Worm (Caenorhabditis elegans): ENCODE data around the gene W02B12.16.
A peak's percentile ranks its signal among the peaks of the same experiment; 100 is the strongest.

The W02B12.16 gene

ce11 chrII:11492843-11493242 is 16.5 kb upstream of the W02B12.16 start, which contains the start of gene hacl-1:
TSS of gene hacl-1 (minus strand) at chrII:11492963.
- TF ChIP-seq dpl-1 (GFP tag; optimal IDR thresholded peaks at IDR 0.05), result peak in 1 of 3 experiments; percentile 9
- no peak for TF ChIP-seq sup-37 (GFP tag; optimal IDR thresholded peaks at IDR 0.05)
- no peak for TF ChIP-seq lir-3 (tag; optimal IDR thresholded peaks at IDR 0.05; ENCODE audit: poor library complexity)
- TF ChIP-seq alr-1 (tag; optimal IDR thresholded peaks at IDR 0.05; ENCODE audit: borderline replicate concordance), result no peak
- TF ChIP-seq snu-23 (GFP tag; optimal IDR thresholded peaks at IDR 0.05), result peak; percentile 30
- no peak for TF ChIP-seq ets-5 (GFP tag; IDR thresholded peaks at IDR 0.05)
- no peak for TF ChIP-seq jun-1 (tag; optimal IDR thresholded peaks at IDR 0.05)
- TF ChIP-seq mep-1 (tag; optimal IDR thresholded peaks at IDR 0.05), result peak; percentile 28
- TF ChIP-seq nhr-90 (tag; optimal IDR thresholded peaks at IDR 0.05; ENCODE audit: poor library complexity), result peak; percentile 14
- TF ChIP-seq nhr-85 (tag), result peak; percentile 87
- no peak for TF ChIP-seq nhr-11 (tag; optimal IDR thresholded peaks at IDR 0.05)
- peak; percentile 35 for TF ChIP-seq lin-14 (GFP tag; optimal IDR thresholded peaks at IDR 0.05)
- no peak for TF ChIP-seq ceh-90 (tag; optimal IDR thresholded peaks at IDR 0.05)
- TF ChIP-seq fkh-8 (tag; optimal IDR thresholded peaks at IDR 0.05), result peak; percentile 76
- TF ChIP-seq fkh-10 (GFP tag; optimal IDR thresholded peaks at IDR 0.05), result no peak
- TF ChIP-seq tlp-1 (tag; optimal IDR thresholded peaks at IDR 0.05), result no peak
- TF ChIP-seq irx-1 (tag; optimal IDR thresholded peaks at IDR 0.05), result no peak
- TF ChIP-seq nhr-76 (tag; optimal IDR thresholded peaks at IDR 0.05), result no peak
- TF ChIP-seq pax-3 (tag; optimal IDR thresholded peaks at IDR 0.05), result no peak
- TF ChIP-seq elt-3 (tag; optimal IDR thresholded peaks at IDR 0.05), result peak in 1 of 6 experiments; percentile 21
- no peak for TF ChIP-seq mab-9 (GFP tag; IDR thresholded peaks at IDR 0.05)
- peak; percentile 29 to 40 for TF ChIP-seq lsy-2 (tag; optimal IDR thresholded peaks at IDR 0.05)
- no peak for TF ChIP-seq hlh-4 (tag; optimal IDR thresholded peaks at IDR 0.05)
- peak; percentile 64 for TF ChIP-seq nhr-20 (tag; optimal IDR thresholded peaks at IDR 0.05)
- no peak for TF ChIP-seq unc-130 (tag; optimal IDR thresholded peaks at IDR 0.05)
- peak; percentile 31 for TF ChIP-seq skn-1 (tag; optimal IDR thresholded peaks at IDR 0.05)
- no peak for TF ChIP-seq efl-1 (optimal IDR thresholded peaks at IDR 0.05)
- peak in 1 of 2 experiments; percentile 91 for TF ChIP-seq efl-1 (GFP tag; optimal IDR thresholded peaks at IDR 0.05 in 1 of 2)
- peak; percentile 74 for TF ChIP-seq nhr-71 (tag; optimal IDR thresholded peaks at IDR 0.05)
- no peak for TF ChIP-seq zag-1 (tag; optimal IDR thresholded peaks at IDR 0.05)
- peak; percentile 11 for TF ChIP-seq xbp-1 (tag; optimal IDR thresholded peaks at IDR 0.05)
- TF ChIP-seq nhr-28 (tag; optimal IDR thresholded peaks at IDR 0.05), result no peak
- no peak for TF ChIP-seq grh-1 (GFP tag; IDR thresholded peaks at IDR 0.05)
- TF ChIP-seq sox-4 (tag; optimal IDR thresholded peaks at IDR 0.05), result no peak
- peak; percentile 34 for TF ChIP-seq nhr-47 (tag; optimal IDR thresholded peaks at IDR 0.05)
- no peak for TF ChIP-seq nhr-237 (tag; optimal IDR thresholded peaks at IDR 0.05)
- no peak for TF ChIP-seq ama-1 (optimal IDR thresholded peaks at IDR 0.05)
- TF ChIP-seq egl-13 (tag; optimal IDR thresholded peaks at IDR 0.05), result no peak
- no peak for TF ChIP-seq nhr-77 (tag; optimal IDR thresholded peaks at IDR 0.05)
- TF ChIP-seq mef-2 (tag; optimal IDR thresholded peaks at IDR 0.05), result no peak
- peak in 1 of 2 experiments; percentile 36 for TF ChIP-seq lin-35 (GFP tag; optimal IDR thresholded peaks at IDR 0.05)
- TF ChIP-seq nhr-12 (tag; optimal IDR thresholded peaks at IDR 0.05), result no peak
- TF ChIP-seq efl-3 (GFP tag; optimal IDR thresholded peaks at IDR 0.05), result no peak
- TF ChIP-seq nhr-84 (tag; optimal IDR thresholded peaks at IDR 0.05), result no peak
- TF ChIP-seq hlh-17 (GFP tag; optimal IDR thresholded peaks at IDR 0.05; ENCODE audit: borderline replicate concordance), result no peak
- TF ChIP-seq C04F5.9 (tag; optimal IDR thresholded peaks at IDR 0.05), result no peak
- TF ChIP-seq nhr-19 (GFP tag; conservative IDR thresholded peaks at IDR 0.05), result peak; percentile 49
- no peak for TF ChIP-seq sptf-1 (tag; optimal IDR thresholded peaks at IDR 0.05)
- no peak for TF ChIP-seq vab-15 (tag; optimal IDR thresholded peaks at IDR 0.05)
- TF ChIP-seq blmp-1 (tag; optimal IDR thresholded peaks at IDR 0.05), result peak; percentile 44
- no peak for TF ChIP-seq pqm-1 (tag; optimal IDR thresholded peaks at IDR 0.05)
- TF ChIP-seq egl-27 (tag; optimal IDR thresholded peaks at IDR 0.05), result no peak
- TF ChIP-seq aly-2 (tag; optimal IDR thresholded peaks at IDR 0.05), result no peak
- no peak for TF ChIP-seq lin-13 (GFP tag; optimal IDR thresholded peaks at IDR 0.05)
